Fruit fly (Drosophila melanogaster) whole organism, prepupa: Measurements from ENCODE around the gene Stt3A.
A peak's percentile ranks its signal among the peaks of the same experiment; 100 is the strongest.

Experiments
- Blimp-1 ChIP-seq: fragments of 200-800 bp; sonication (Bioruptor generic); optimal IDR thresholded peaks from 3 replicates; lab custom pipeline; 2017; ENCODE audit warnings: missing biosample characterization, missing genetic modification characterization, mild to moderate bottlenecking, moderate library complexity, missing genetic modification reagents
- CG10669 ChIP-seq: fragments of 200-800 bp; sonication (Bioruptor generic); optimal IDR thresholded peaks from 3 replicates; lab custom pipeline; 2018; ENCODE audit warnings: missing biosample characterization, mild to moderate bottlenecking, missing genetic modification characterization, moderate library complexity
- CG11294 ChIP-seq: fragments of 200-800 bp; sonication (Bioruptor generic); IDR thresholded peaks from 2 replicates; pipeline ENCODE4 v1.3.6; 2022; ENCODE audit warnings: missing biosample characterization, missing genetic modification characterization
- CG11762 ChIP-seq: fragments of 200-800 bp; sonication (Bioruptor generic); optimal IDR thresholded peaks from 3 replicates; lab custom pipeline; 2016; ENCODE audit warnings: missing biosample characterization, missing genetic modification characterization; ENCODE audit not compliant: insufficient read depth
- CG11902 ChIP-seq: fragments of 200-800 bp; sonication (Bioruptor generic); optimal IDR thresholded peaks from 3 replicates; lab custom pipeline; 2016; ENCODE audit warnings: missing biosample characterization, missing genetic modification characterization
- CG15336 ChIP-seq: fragments of 200-800 bp; sonication (Bioruptor generic); IDR thresholded peaks from 2 replicates; pipeline ENCODE4 v1.3.6; 2022; ENCODE audit warnings: missing biosample characterization, missing genetic modification characterization
- CG1621 ChIP-seq: fragments of 200-800 bp; sonication (Bioruptor generic); optimal IDR thresholded peaks from 3 replicates; lab custom pipeline; 2018; ENCODE audit warnings: missing biosample characterization, mild to moderate bottlenecking, missing genetic modification characterization
- CG16779 ChIP-seq: fragments of 200-800 bp; sonication (Bioruptor generic); optimal IDR thresholded peaks from 3 replicates; lab custom pipeline; 2017; ENCODE audit warnings: missing biosample characterization, mild to moderate bottlenecking, missing genetic modification characterization
- CG31627 ChIP-seq: fragments of 200-800 bp; sonication (Bioruptor generic); optimal IDR thresholded peaks from 3 replicates; lab custom pipeline; 2016; ENCODE audit warnings: missing biosample characterization, missing genetic modification characterization
- CG34406 ChIP-seq: fragments of 200-800 bp; sonication (Bioruptor generic); optimal IDR thresholded peaks from 3 replicates; lab custom pipeline; 2016; ENCODE audit warnings: missing biosample characterization, missing genetic modification characterization
- CG3919 ChIP-seq: fragments of 200-800 bp; sonication (Bioruptor generic); optimal IDR thresholded peaks from 3 replicates; lab custom pipeline; 2016; ENCODE audit warnings: missing biosample characterization, missing genetic modification characterization
- CG4318 ChIP-seq: fragments of 200-800 bp; sonication (Bioruptor generic); optimal IDR thresholded peaks from 3 replicates; lab custom pipeline; 2017; ENCODE audit warnings: missing biosample characterization, mild to moderate bottlenecking, missing genetic modification characterization
- CG6163 ChIP-seq: fragments of 200-800 bp; sonication (Bioruptor generic); IDR thresholded peaks from 3 replicates; pipeline ENCODE4 v1.3.6; 2022; ENCODE audit warnings: missing biosample characterization, missing genetic modification characterization
- CG6792 ChIP-seq: fragments of 200-800 bp; sonication (Bioruptor generic); optimal IDR thresholded peaks from 3 replicates; lab custom pipeline; 2016; ENCODE audit warnings: missing biosample characterization, missing genetic modification characterization
- CG6808 ChIP-seq: fragments of 200-800 bp; sonication (Bioruptor generic); optimal IDR thresholded peaks from 3 replicates; lab custom pipeline; 2017; ENCODE audit warnings: missing biosample characterization, missing genetic modification characterization, mild to moderate bottlenecking, moderate library complexity, missing genetic modification reagents
- CG6854 ChIP-seq: fragments of 200-800 bp; sonication (Bioruptor generic); optimal IDR thresholded peaks from 2 replicates; lab custom pipeline; 2017; ENCODE audit warnings: missing biosample characterization, mild to moderate bottlenecking, missing genetic modification characterization
- CG8119 ChIP-seq: fragments of 200-800 bp; sonication (Bioruptor generic); IDR thresholded peaks from 3 replicates; pipeline ENCODE4 v1.3.6; 2022; ENCODE audit warnings: missing biosample characterization, missing genetic modification characterization
- CG8319 ChIP-seq: fragments of 200-800 bp; sonication (Bioruptor generic); optimal IDR thresholded peaks from 3 replicates; lab custom pipeline; 2016; ENCODE audit warnings: missing biosample characterization, missing genetic modification characterization
- CG9139 ChIP-seq: fragments of 200-800 bp; sonication (Bioruptor generic); optimal IDR thresholded peaks from 3 replicates; lab custom pipeline; 2017; ENCODE audit warnings: missing biosample characterization, mild to moderate bottlenecking, missing genetic modification characterization
- Eip75B ChIP-seq: fragments of 200-800 bp; sonication (Bioruptor generic); optimal IDR thresholded peaks from 3 replicates; lab custom pipeline; 2016; ENCODE audit warnings: missing biosample characterization, missing genetic modification characterization
- Eip78C ChIP-seq: fragments of 200-800 bp; sonication (Bioruptor generic); peaks from one replicate; lab custom pipeline; 2016; ENCODE audit warnings: missing biosample characterization, missing genetic modification characterization
- Ets21C ChIP-seq: fragments of 200-800 bp; sonication (Bioruptor generic); optimal IDR thresholded peaks from 3 replicates; lab custom pipeline; 2016; ENCODE audit warnings: missing biosample characterization, missing genetic modification characterization
- Ets96B ChIP-seq: fragments of 200-800 bp; optimal IDR thresholded peaks from 2 replicates; lab custom pipeline; 2019; ENCODE audit warnings: missing biosample characterization, mild to moderate bottlenecking, missing genetic modification characterization, moderate library complexity
- Gug ChIP-seq: fragments of 200-800 bp; sonication (Bioruptor generic); IDR thresholded peaks from 2 replicates; pipeline ENCODE4 v1.3.6; 2022; ENCODE audit warnings: missing biosample characterization, missing genetic modification characterization
- Hr38 ChIP-seq: sonication (Bioruptor generic); optimal IDR thresholded peaks from 2 replicates; lab custom pipeline; 2016; ENCODE audit warnings: missing biosample characterization, missing genetic modification characterization
- Hr4 ChIP-seq: fragments of 200-800 bp; sonication (Bioruptor generic); optimal IDR thresholded peaks from 3 replicates; lab custom pipeline; 2016; ENCODE audit warnings: missing biosample characterization, missing genetic modification characterization
- Lpt ChIP-seq: fragments of 200-800 bp; sonication (Bioruptor generic); optimal IDR thresholded peaks from 3 replicates; lab custom pipeline; 2016; ENCODE audit warnings: missing biosample characterization, missing genetic modification characterization
- Met ChIP-seq: fragments of 200-800 bp; sonication (Bioruptor generic); optimal IDR thresholded peaks from 3 replicates; lab custom pipeline; 2016; ENCODE audit warnings: missing biosample characterization, missing genetic modification characterization
- OdsH ChIP-seq: fragments of 200-800 bp; sonication (Bioruptor generic); optimal IDR thresholded peaks from 3 replicates; lab custom pipeline; 2016; ENCODE audit warnings: missing biosample characterization, missing genetic modification characterization
- Smox ChIP-seq: fragments of 200-800 bp; sonication (Bioruptor generic); optimal IDR thresholded peaks from 3 replicates; lab custom pipeline; 2016; ENCODE audit warnings: missing biosample characterization, missing genetic modification characterization
- Sox102F ChIP-seq: fragments of 200-800 bp; sonication (Bioruptor generic); optimal IDR thresholded peaks from 2 replicates; lab custom pipeline; 2016; ENCODE audit warnings: missing biosample characterization, mild to moderate bottlenecking, missing genetic modification characterization
- achi ChIP-seq: fragments of 200-800 bp; sonication (Bioruptor generic); optimal IDR thresholded peaks from 3 replicates; lab custom pipeline; 2016; ENCODE audit warnings: missing biosample characterization, missing genetic modification characterization
- acj6 ChIP-seq: fragments of 200-800 bp; sonication (Bioruptor generic); optimal IDR thresholded peaks from 3 replicates; lab custom pipeline; 2016; ENCODE audit warnings: missing biosample characterization, missing genetic modification characterization
- cyc ChIP-seq: fragments of 200-800 bp; sonication (Bioruptor generic); optimal IDR thresholded peaks from 3 replicates; lab custom pipeline; 2016; ENCODE audit warnings: missing biosample characterization, missing genetic modification characterization
- dac ChIP-seq: fragments of 200-800 bp; sonication (Bioruptor generic); optimal IDR thresholded peaks from 2 replicates; lab custom pipeline; 2017; ENCODE audit warnings: missing biosample characterization, mild to moderate bottlenecking, missing genetic modification characterization
- eg ChIP-seq: fragments of 200-800 bp; sonication (Bioruptor generic); IDR thresholded peaks from 3 replicates; pipeline ENCODE4 v1.3.6; 2022; ENCODE audit warnings: missing biosample characterization, missing genetic modification characterization
- esn ChIP-seq: fragments of 200-800 bp; sonication (Bioruptor generic); optimal IDR thresholded peaks from 2 replicates; lab custom pipeline; 2016; ENCODE audit warnings: missing biosample characterization, mild to moderate bottlenecking, missing genetic modification characterization, moderate library complexity
- fd59A ChIP-seq: fragments of 200-800 bp; sonication (Bioruptor generic); optimal IDR thresholded peaks from 2 replicates; lab custom pipeline; 2017; ENCODE audit warnings: missing biosample characterization, mild to moderate bottlenecking, missing genetic modification characterization, missing genetic modification reagents
- fkh ChIP-seq: fragments of 200-800 bp; sonication (Bioruptor generic); optimal IDR thresholded peaks from 3 replicates; lab custom pipeline; 2017; ENCODE audit warnings: missing biosample characterization, mild to moderate bottlenecking, missing genetic modification characterization, moderate library complexity
- lz ChIP-seq: fragments of 200-800 bp; sonication (Bioruptor generic); optimal IDR thresholded peaks from 3 replicates; lab custom pipeline; 2016; ENCODE audit warnings: missing biosample characterization, missing genetic modification characterization
- pdm3 ChIP-seq: fragments of 200-800 bp; sonication (Bioruptor generic); optimal IDR thresholded peaks from 3 replicates; lab custom pipeline; 2016; ENCODE audit warnings: missing biosample characterization, missing genetic modification characterization
- salr ChIP-seq, 2 experiments: fragments of 200-800 bp; sonication (Bioruptor generic); optimal IDR thresholded peaks; 3 replicates each; lab custom pipeline; 2016 to 2018; ENCODE audit warnings: missing biosample characterization in 2 of 2, missing genetic modification characterization in 2 of 2, mild to moderate bottlenecking in 1 of 2
- ss ChIP-seq, 2 experiments: fragments of 200-800 bp; sonication (Bioruptor generic); optimal IDR thresholded peaks; 2 replicates in 1 of 2; 3 replicates in 1 of 2; lab custom pipeline; 2017 to 2018; ENCODE audit warnings: mild to moderate bottlenecking in 2 of 2, missing biosample characterization in 2 of 2, missing genetic modification characterization in 2 of 2, moderate library complexity in 1 of 2
- svp ChIP-seq: fragments of 200-800 bp; sonication (Bioruptor generic); peaks from one replicate; lab custom pipeline; 2016; ENCODE audit warnings: missing biosample characterization, missing genetic modification characterization
- topi ChIP-seq: fragments of 200-800 bp; sonication (Bioruptor generic); optimal IDR thresholded peaks from 3 replicates; lab custom pipeline; 2016; ENCODE audit warnings: missing biosample characterization, missing genetic modification characterization
- vri ChIP-seq: fragments of 200-800 bp; sonication (Bioruptor generic); optimal IDR thresholded peaks from 3 replicates; lab custom pipeline; 2016; ENCODE audit warnings: missing biosample characterization, mild to moderate bottlenecking, missing genetic modification characterization

Gene Stt3A

DNA sequence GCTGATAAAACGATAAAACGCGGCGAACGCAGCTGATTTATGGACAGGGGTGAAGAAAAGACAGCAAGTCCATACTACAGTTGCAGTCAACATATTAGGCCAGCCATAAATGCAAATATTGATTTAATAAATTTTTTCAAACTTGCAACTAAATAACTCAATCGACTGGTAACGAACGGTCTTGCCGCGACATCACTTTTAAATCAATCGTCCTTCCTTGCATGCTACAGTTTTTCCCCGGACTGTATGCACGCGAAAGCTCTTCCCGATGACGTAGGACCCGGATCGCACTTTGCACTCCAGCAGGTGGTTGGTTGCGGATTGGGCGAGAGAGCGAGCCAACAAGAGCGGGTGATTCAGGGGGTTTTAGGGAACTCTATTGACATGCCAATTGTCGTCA lies 11.2 kb upstream of the Stt3A start (continued):
- TF ChIP-seq Gug (GFP tag; lab: Robert Waterston, UW) (peak; percentile 78), CG8119 (peak; percentile 90), CG8319 (GFP tag; lab: Kevin White, UChicago) (peak; percentile 88), Hr38 (GFP tag; lab: Kevin White, UChicago) (peak; percentile 42), CG11902 (peak; percentile 92), CG6792 (GFP tag; lab: Kevin White, UChicago) (peak; percentile 94), CG31627 (GFP tag; lab: Kevin White, UChicago) (peak; percentile 98), CG9139 (GFP tag; lab: Kevin White, UChicago) (peak; percentile 81)
- TF ChIP-seq, all 60 proteins: peak for 60

DNA sequence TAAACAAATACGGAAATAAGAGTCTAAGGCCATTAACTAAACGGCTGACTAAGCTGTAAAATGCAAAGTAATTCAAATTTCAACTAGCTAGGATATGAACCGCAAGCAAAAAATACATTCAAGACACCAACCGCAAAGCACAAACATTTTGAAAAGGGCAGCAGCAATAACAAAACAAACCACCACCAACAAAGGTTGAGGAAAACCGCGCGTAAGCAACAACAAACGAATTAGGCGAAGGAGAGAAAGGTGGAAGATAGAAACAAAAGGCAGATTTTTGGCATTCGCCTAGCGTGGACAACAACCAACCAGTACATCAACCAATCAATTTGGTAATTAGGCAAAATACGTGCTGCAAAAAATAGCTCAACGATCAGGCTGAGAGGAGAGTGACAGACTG lies 6.8 kb upstream of the Stt3A start:
- no peak for TF ChIP-seq pdm3
- TF ChIP-seq CG1621: no peak
- TF ChIP-seq CG34406 (GFP tag; lab: Kevin White, UChicago): no peak
- TF ChIP-seq Blimp-1: no peak
- no peak for TF ChIP-seq Lpt (GFP tag; lab: Kevin White, UChicago)
- no peak for TF ChIP-seq CG8119
- TF ChIP-seq svp (GFP tag; lab: Kevin White, UChicago): peak; percentile 23
- no peak for TF ChIP-seq CG15336 (GFP tag; lab: Robert Waterston, UW)
- TF ChIP-seq, all 60 proteins: peak for 1

DNA sequence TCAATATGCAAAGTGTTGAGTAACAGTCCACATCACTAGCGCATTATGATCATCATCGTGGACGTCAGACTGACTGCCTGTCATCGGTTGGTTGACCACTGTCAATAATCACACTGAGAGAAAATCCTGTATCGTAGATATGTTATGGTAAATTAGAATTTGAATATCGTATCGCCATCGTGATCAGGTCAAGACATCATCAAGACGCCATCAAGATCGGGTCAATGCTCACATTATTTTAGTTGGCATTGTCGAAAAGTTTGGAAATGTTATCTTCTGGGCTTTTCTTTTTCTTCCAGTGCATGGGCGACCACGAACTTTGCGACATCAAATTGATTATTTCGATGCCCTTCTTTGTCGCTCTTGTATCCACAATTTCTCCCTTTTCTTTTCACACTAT lies 5.3 kb upstream of the Stt3A start:
- TF ChIP-seq CG10669 (GFP tag; lab: Kevin White, UChicago): peak; percentile 73
- TF ChIP-seq CG31627 (GFP tag; lab: Kevin White, UChicago): peak; percentile 89
- peak; percentile 71 for TF ChIP-seq CG1621
- peak; percentile 87 for TF ChIP-seq acj6 (GFP tag; lab: Kevin White, UChicago)
- peak; percentile 88 for TF ChIP-seq CG6163 (GFP tag; lab: Robert Waterston, UW)
- peak; percentile 89 for TF ChIP-seq Smox
- TF ChIP-seq Met: peak; percentile 91
- TF ChIP-seq CG15336 (GFP tag; lab: Robert Waterston, UW): peak; percentile 81
- peak; percentile 79 for TF ChIP-seq Lpt (GFP tag; lab: Kevin White, UChicago)
- TF ChIP-seq Hr4 (GFP tag; lab: Kevin White, UChicago): peak; percentile 79
- peak; percentile 88 for TF ChIP-seq Sox102F (GFP tag; lab: Kevin White, UChicago)
- TF ChIP-seq Eip75B (GFP tag; lab: Kevin White, UChicago): peak; percentile 87
- TF ChIP-seq CG34406 (GFP tag; lab: Kevin White, UChicago): peak; percentile 89
- TF ChIP-seq lz (GFP tag; lab: Kevin White, UChicago): peak; percentile 91
- TF ChIP-seq CG8319 (GFP tag; lab: Kevin White, UChicago): peak; percentile 79
- peak; percentile 88 for TF ChIP-seq cyc
- peak; percentile 60 to 63 for TF ChIP-seq ss (GFP tag; optimal IDR thresholded peaks at IDR 0.05; lab: Kevin White, UChicago)
- peak; percentile 65 for TF ChIP-seq CG16779
- peak; percentile 64 for TF ChIP-seq CG11762
- TF ChIP-seq topi (GFP tag; lab: Kevin White, UChicago): peak; percentile 91
- peak; percentile 84 for TF ChIP-seq CG3919 (GFP tag; lab: Kevin White, UChicago)
- peak; percentile 71 for TF ChIP-seq CG6808
- peak; percentile 89 for TF ChIP-seq CG6792 (GFP tag; lab: Kevin White, UChicago)
- TF ChIP-seq fkh (GFP tag; lab: Kevin White, UChicago): peak; percentile 8
- TF ChIP-seq achi (GFP tag; lab: Kevin White, UChicago): peak; percentile 87
- TF ChIP-seq CG8119: peak; percentile 81
- TF ChIP-seq CG9139 (GFP tag; lab: Kevin White, UChicago): peak; percentile 14
- peak; percentile 65 for TF ChIP-seq Ets96B (tag; lab: Kevin White, UChicago)
- TF ChIP-seq CG4318 (GFP tag; lab: Kevin White, UChicago): peak; percentile 66
- TF ChIP-seq pdm3: peak; percentile 88
- peak; percentile 67 for TF ChIP-seq dac (GFP tag; lab: Kevin White, UChicago)
- TF ChIP-seq eg (GFP tag; lab: Robert Waterston, UW): peak; percentile 84
- peak; percentile 96 for TF ChIP-seq svp (GFP tag; lab: Kevin White, UChicago)
- peak; percentile 48; the same call in 1 of the 2 replicates for TF ChIP-seq Gug (GFP tag; lab: Robert Waterston, UW)
- TF ChIP-seq CG6854 (GFP tag; lab: Kevin White, UChicago): peak; percentile 61
- TF ChIP-seq Hr38 (GFP tag; lab: Kevin White, UChicago): no peak
- TF ChIP-seq OdsH (GFP tag; lab: Kevin White, UChicago): peak; percentile 88
- TF ChIP-seq esn: peak; percentile 93
- peak; percentile 75 for TF ChIP-seq Ets21C (GFP tag; lab: Kevin White, UChicago)
- peak; percentile 69 for TF ChIP-seq vri
- TF ChIP-seq salr (GFP tag; optimal IDR thresholded peaks at IDR 0.05; lab: Kevin White, UChicago): peak; percentile 49 to 62
- peak; percentile 40; the same call in 1 of the 2 replicates for TF ChIP-seq CG11294 (GFP tag; lab: Robert Waterston, UW)
- peak; percentile 72 for TF ChIP-seq fd59A (GFP tag; lab: Kevin White, UChicago)
- peak; percentile 97 for TF ChIP-seq Eip78C (GFP tag; lab: Kevin White, UChicago)
